Fruit fly (Drosophila melanogaster) whole organism, pupa: ENCODE measurements around the gene Osi18.

Experiments
- CG12605 ChIP-seq: fragments of 200-800 bp; sonication (Bioruptor generic); IDR thresholded peaks from 2 replicates; pipeline ENCODE4 v1.3.6; 2022; ENCODE audit warnings: missing biosample characterization, missing genetic modification characterization
- CG13204 ChIP-seq: fragments of 200-800 bp; sonication (Bioruptor generic); optimal IDR thresholded peaks from 2 replicates; lab custom pipeline; 2018; ENCODE audit warnings: missing biosample characterization, mild to moderate bottlenecking, missing genetic modification characterization, moderate library complexity
- CG17806 ChIP-seq: fragments of 200-800 bp; sonication (Bioruptor generic); optimal IDR thresholded peaks from 2 replicates; lab custom pipeline; 2018; ENCODE audit warnings: missing biosample characterization, mild to moderate bottlenecking, missing genetic modification characterization, moderate library complexity
- CG32121 ChIP-seq: fragments of 200-800 bp; sonication (Bioruptor generic); IDR thresholded peaks from 2 replicates; pipeline ENCODE4 v1.3.6; 2022; ENCODE audit warnings: missing biosample characterization, missing genetic modification characterization
- CG34367 ChIP-seq: fragments of 200-800 bp; sonication (Bioruptor generic); optimal IDR thresholded peaks from 2 replicates; lab custom pipeline; 2018; ENCODE audit warnings: missing biosample characterization, mild to moderate bottlenecking, missing genetic modification characterization
- CG4496 ChIP-seq: fragments of 200-800 bp; sonication (Bioruptor generic); IDR thresholded peaks from 3 replicates; pipeline ENCODE4 v1.3.6; 2022; ENCODE audit warnings: missing biosample characterization, missing genetic modification characterization
- CG8159 ChIP-seq: fragments of 200-800 bp; sonication (Bioruptor generic); optimal IDR thresholded peaks from 3 replicates; lab custom pipeline; 2018; ENCODE audit warnings: missing biosample characterization, mild to moderate bottlenecking, missing genetic modification characterization, moderate library complexity
- CG8301 ChIP-seq: fragments of 200-800 bp; sonication (Bioruptor generic); optimal IDR thresholded peaks from 2 replicates; lab custom pipeline; 2018; ENCODE audit warnings: missing biosample characterization, mild to moderate bottlenecking, missing genetic modification characterization
- CG9948 ChIP-seq: fragments of 200-800 bp; sonication (Bioruptor generic); optimal IDR thresholded peaks from 2 replicates; lab custom pipeline; 2018; ENCODE audit warnings: missing biosample characterization, mild to moderate bottlenecking, missing genetic modification characterization, moderate library complexity
- Ets98B ChIP-seq: fragments of 200-800 bp; sonication (Bioruptor generic); IDR thresholded peaks from 2 replicates; pipeline ENCODE4 v1.3.6; 2022; ENCODE audit warnings: missing biosample characterization, missing genetic modification characterization
- Pif1A ChIP-seq: fragments of 200-800 bp; sonication (Bioruptor generic); optimal IDR thresholded peaks from 3 replicates; lab custom pipeline; 2016; ENCODE audit warnings: missing biosample characterization, missing genetic modification characterization
- fd96Ca ChIP-seq: fragments of 200-800 bp; sonication (Bioruptor generic); IDR thresholded peaks from 3 replicates; pipeline ENCODE4 v1.3.6; 2022; ENCODE audit warnings: missing biosample characterization, missing genetic modification characterization
- rn ChIP-seq: fragments of 200-800 bp; sonication (Bioruptor generic); IDR thresholded peaks from 2 replicates; pipeline ENCODE4 v1.3.6; 2022; ENCODE audit warnings: missing biosample characterization, missing genetic modification characterization

dm6 chr3R:6375944-6376343, 45.9 kb downstream of the Osi18 start, which contains the start of gene CRAT:
- no peak for TF ChIP-seq CG32121
- TF ChIP-seq CG13204 (GFP tag; lab: Kevin White, UChicago), result no peak
- no peak for TF ChIP-seq CG34367 (tag; lab: Kevin White, UChicago)
- TF ChIP-seq fd96Ca, result no peak
- no peak for TF ChIP-seq Ets98B (GFP tag; lab: Robert Waterston, UW)
- TF ChIP-seq CG4496 (GFP tag; lab: Robert Waterston, UW), result no peak
- no peak for TF ChIP-seq CG12605 (GFP tag; lab: Robert Waterston, UW)
- no peak for TF ChIP-seq CG8159 (tag; lab: Kevin White, UChicago)
- TF ChIP-seq Pif1A (GFP tag; lab: Kevin White, UChicago), result no peak
- no peak for TF ChIP-seq CG9948
- no peak for TF ChIP-seq CG8301 (tag; lab: Kevin White, UChicago)
- TF ChIP-seq CG17806, result no peak
- TF ChIP-seq rn (GFP tag; lab: Robert Waterston, UW), result no peak
